Worm (Caenorhabditis elegans) whole organism, L4 larva: Measurements from ENCODE around the gene T04H1.5.

Experiments
- F10B5.3 ChIP-seq: sonication (generic microtip); optimal IDR thresholded peaks from 2 replicates; lab custom pipeline; 2016; ENCODE audit warnings: mild to moderate bottlenecking, missing genetic modification characterization, missing compliant biosample characterization
- F44E2.7 ChIP-seq: fragments of 200-800 bp; sonication (Bioruptor generic); IDR thresholded peaks from 2 replicates; pipeline ENCODE4 v2.1.2; 2022; ENCODE audit warnings: missing genetic modification characterization, missing compliant biosample characterization
- F49E8.2 ChIP-seq: sonication (generic microtip); optimal IDR thresholded peaks from 2 replicates; lab custom pipeline; 2016; ENCODE audit warnings: missing compliant biosample characterization, mild to moderate bottlenecking, missing genetic modification characterization, borderline replicate concordance
- aha-1 ChIP-seq: fragments of 150-350 bp; peaks from one replicate; lab custom pipeline; 2014; ENCODE audit warnings: missing biosample characterization, missing genetic modification characterization
- arid-1 ChIP-seq: fragments of 200-800 bp; sonication (Bioruptor generic); conservative IDR thresholded peaks from 2 replicates; pipeline ENCODE4 v1.3.6; 2022; ENCODE audit warnings: missing genetic modification reagents, missing genetic modification characterization, missing compliant biosample characterization
- ceh-20 ChIP-seq: fragments of 200-800 bp; sonication (Bioruptor generic); IDR thresholded peaks from 2 replicates; pipeline ENCODE4 v1.3.6; 2022; ENCODE audit warnings: missing genetic modification reagents, missing genetic modification characterization, missing compliant biosample characterization
- ceh-62 ChIP-seq: sonication (generic microtip); optimal IDR thresholded peaks from 2 replicates; lab custom pipeline; 2017; ENCODE audit warnings: missing biosample characterization, missing genetic modification characterization
- ceh-82 ChIP-seq: sonication (generic microtip); optimal IDR thresholded peaks from 2 replicates; lab custom pipeline; 2017; ENCODE audit warnings: missing biosample characterization, missing genetic modification characterization
- ces-1 ChIP-seq: fragments of 150-350 bp; sonication (generic microtip); optimal IDR thresholded peaks from 4 replicates; lab custom pipeline; 2014; ENCODE audit warnings: missing biosample characterization, missing genetic modification reagents, missing genetic modification characterization
- ctbp-1 ChIP-seq: fragments of 200-800 bp; sonication (Bioruptor generic); IDR thresholded peaks from 2 replicates; pipeline ENCODE4 v1.3.6; 2022; ENCODE audit warnings: missing genetic modification reagents, missing genetic modification characterization, missing compliant biosample characterization
- daf-12 ChIP-seq: fragments of 150-350 bp; optimal IDR thresholded peaks from 2 replicates; lab custom pipeline; 2014; ENCODE audit warnings: missing biosample characterization, missing genetic modification reagents, missing genetic modification characterization
- daf-16 ChIP-seq, 3 experiments: sonication (generic microtip); optimal IDR thresholded peaks; 2 replicates each; lab custom pipeline; 2016 to 2017; ENCODE audit warnings: missing genetic modification characterization in 3 of 3, missing genetic modification reagents in 3 of 3, mild to moderate bottlenecking in 2 of 3, missing compliant biosample characterization in 2 of 3, missing biosample characterization in 1 of 3, moderate library complexity in 1 of 3
- dmd-6 ChIP-seq: fragments of 200-800 bp; sonication (Bioruptor generic); IDR thresholded peaks from 2 replicates; pipeline ENCODE4 v1.3.6; 2022; ENCODE audit warnings: missing genetic modification reagents, missing genetic modification characterization, missing compliant biosample characterization
- dpl-1 ChIP-seq: fragments of 150-350 bp; optimal IDR thresholded peaks from 2 replicates; lab custom pipeline; 2014; ENCODE audit warnings: missing biosample characterization, missing genetic modification reagents, missing genetic modification characterization
- dve-1 ChIP-seq: sonication (generic microtip); optimal IDR thresholded peaks from 2 replicates; lab custom pipeline; 2017; ENCODE audit warnings: antibody characterized with exemption, mild to moderate bottlenecking, missing genetic modification characterization, missing compliant biosample characterization; ENCODE audit not compliant: insufficient read depth
- egl-27 ChIP-seq: sonication (generic microtip); optimal IDR thresholded peaks from 3 replicates; lab custom pipeline; 2017; ENCODE audit warnings: missing biosample characterization, missing genetic modification reagents, missing genetic modification characterization
- fos-1 ChIP-seq: fragments of 150-350 bp; optimal IDR thresholded peaks from 2 replicates; lab custom pipeline; 2014; ENCODE audit warnings: missing biosample characterization, missing genetic modification characterization
- gei-8 ChIP-seq: fragments of 200-800 bp; sonication (Bioruptor generic); optimal IDR thresholded peaks from 2 replicates; lab custom pipeline; 2018; ENCODE audit warnings: mild to moderate bottlenecking, missing genetic modification characterization, missing compliant biosample characterization
- hif-1 ChIP-seq, 2 experiments: sonication (generic microtip); optimal IDR thresholded peaks; 2 replicates each; lab custom pipeline; 2016 to 2017; ENCODE audit warnings: missing compliant biosample characterization in 2 of 2, missing genetic modification characterization in 2 of 2, missing genetic modification reagents in 2 of 2, missing genotype in 2 of 2, mild to moderate bottlenecking in 1 of 2
- hlh-11 ChIP-seq: fragments of 200-800 bp; sonication (Bioruptor generic); optimal IDR thresholded peaks from 2 replicates; lab custom pipeline; 2018; ENCODE audit warnings: mild to moderate bottlenecking, missing genetic modification characterization, missing compliant biosample characterization
- hmg-1.1 ChIP-seq: fragments of 200-800 bp; sonication (Bioruptor generic); IDR thresholded peaks from 2 replicates; pipeline ENCODE4 v1.3.6; 2022; ENCODE audit warnings: missing genetic modification reagents, missing genetic modification characterization, missing compliant biosample characterization
- lin-13 ChIP-seq: fragments of 150-350 bp; optimal IDR thresholded peaks from 2 replicates; lab custom pipeline; 2014; ENCODE audit warnings: missing biosample characterization, missing genetic modification reagents, missing genetic modification characterization
- lin-29 ChIP-seq: fragments of 200-800 bp; sonication (Bioruptor generic); IDR thresholded peaks from 2 replicates; pipeline ENCODE4 v1.3.6; 2022; ENCODE audit warnings: missing genetic modification reagents, missing genetic modification characterization, missing compliant biosample characterization
- mes-2 ChIP-seq: sonication (generic microtip); optimal IDR thresholded peaks from 2 replicates; lab custom pipeline; 2016; ENCODE audit warnings: missing genotype, mild to moderate bottlenecking, missing genetic modification characterization, missing compliant biosample characterization; ENCODE audit not compliant: poor library complexity, severe bottlenecking
- nhr-10 ChIP-seq: fragments of 150-350 bp; optimal IDR thresholded peaks from 2 replicates; lab custom pipeline; 2014; ENCODE audit warnings: missing biosample characterization, missing genetic modification characterization
- nhr-28 ChIP-seq: fragments of 150-350 bp; optimal IDR thresholded peaks from 2 replicates; lab custom pipeline; 2014; ENCODE audit warnings: missing biosample characterization, missing genetic modification characterization
- nhr-41 ChIP-seq: fragments of 200-800 bp; sonication (Bioruptor generic); IDR thresholded peaks from 2 replicates; pipeline ENCODE4 v1.3.6; 2022; ENCODE audit warnings: missing genetic modification reagents, missing genetic modification characterization, missing compliant biosample characterization
- nhr-42 ChIP-seq: fragments of 200-800 bp; sonication (Bioruptor generic); IDR thresholded peaks from 2 replicates; pipeline ENCODE4 v1.3.6; 2022; ENCODE audit warnings: missing genetic modification characterization, missing compliant biosample characterization
- nhr-48 ChIP-seq: sonication (generic microtip); optimal IDR thresholded peaks from 2 replicates; lab custom pipeline; 2016; ENCODE audit warnings: mild to moderate bottlenecking, missing genetic modification characterization, missing compliant biosample characterization
- nhr-6 ChIP-seq: fragments of 150-350 bp; optimal IDR thresholded peaks from 2 replicates; lab custom pipeline; 2014; ENCODE audit warnings: missing biosample characterization, missing genetic modification characterization
- nhr-77 ChIP-seq: fragments of 150-350 bp; optimal IDR thresholded peaks from 2 replicates; lab custom pipeline; 2014; ENCODE audit warnings: missing biosample characterization, missing genetic modification characterization
- pha-4 ChIP-seq, 2 experiments: fragments of 150-350 bp in 1 of 2; fragments of 200-800 bp in 1 of 2; sonication (Bioruptor generic) in 1 of 2; IDR thresholded peaks in 1 of 2; optimal IDR thresholded peaks in 1 of 2; 2 replicates each; pipeline versions ENCODE4 v1.3.6 to Lab custom; 2014 to 2022; ENCODE audit warnings: missing genetic modification characterization in 2 of 2, missing genetic modification reagents in 2 of 2, missing biosample characterization in 1 of 2, missing compliant biosample characterization in 1 of 2
- pqm-1 ChIP-seq: sonication (generic microtip); optimal IDR thresholded peaks from 2 replicates; lab custom pipeline; 2017; ENCODE audit warnings: missing biosample characterization, missing genetic modification characterization
- skn-1 ChIP-seq: fragments of 150-350 bp; optimal IDR thresholded peaks from 2 replicates; lab custom pipeline; 2014; ENCODE audit warnings: missing biosample characterization, missing genetic modification characterization
- snpc-1.2 ChIP-seq: fragments of 200-800 bp; sonication (Bioruptor generic); IDR thresholded peaks from 2 replicates; pipeline ENCODE4 v1.3.6; 2022; ENCODE audit warnings: missing genetic modification reagents, missing genetic modification characterization, missing compliant biosample characterization
- spr-1 ChIP-seq: sonication (generic microtip); optimal IDR thresholded peaks from 2 replicates; lab custom pipeline; 2016; ENCODE audit warnings: mild to moderate bottlenecking, missing genetic modification characterization, missing compliant biosample characterization
- tag-97 ChIP-seq: fragments of 200-800 bp; sonication (Bioruptor generic); IDR thresholded peaks from 2 replicates; pipeline ENCODE4 v1.3.6; 2022; ENCODE audit warnings: missing genetic modification characterization, missing compliant biosample characterization
- unc-62 ChIP-seq, 3 experiments: fragments of 150-350 bp in 1 of 3; sonication (generic microtip); optimal IDR thresholded peaks in 2 of 3; peaks in 1 of 3; 1 replicate in 1 of 3; 2 replicates in 2 of 3; lab custom pipeline; 2014 to 2017; ENCODE audit warnings: missing biosample characterization in 3 of 3, missing genetic modification characterization in 3 of 3, missing genetic modification reagents in 3 of 3, missing genotype in 1 of 3
- zip-2 ChIP-seq: fragments of 150-350 bp; optimal IDR thresholded peaks from 2 replicates; lab custom pipeline; 2014; ENCODE audit warnings: missing biosample characterization, missing genetic modification characterization
- ztf-11 ChIP-seq: fragments of 150-350 bp; optimal IDR thresholded peaks from 2 replicates; lab custom pipeline; 2014; ENCODE audit warnings: missing biosample characterization, missing genetic modification characterization
- ztf-7 ChIP-seq: fragments of 150-350 bp; optimal IDR thresholded peaks from 2 replicates; lab custom pipeline; 2014; ENCODE audit warnings: missing biosample characterization, missing genetic modification characterization

The T04H1.5 gene

DNA sequence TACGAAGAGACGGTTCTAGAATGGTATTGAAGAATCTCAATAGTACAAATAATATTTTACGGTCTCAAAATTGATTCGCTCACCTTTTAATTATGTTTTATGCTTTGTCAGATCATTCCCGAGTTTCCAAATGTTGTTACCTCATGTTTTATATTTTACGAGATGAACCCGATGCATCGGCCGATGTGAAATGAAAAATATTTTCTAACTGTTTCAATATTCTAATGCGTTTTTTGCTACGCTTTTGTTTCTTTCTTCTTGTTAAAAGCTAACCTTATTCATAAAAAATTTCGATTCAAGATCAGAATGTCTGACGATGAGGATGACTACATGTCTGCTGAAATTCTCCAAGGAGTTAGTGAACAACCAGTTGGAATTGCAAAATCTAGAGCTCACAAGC is at the start of gene T04H1.5:
T04H1.5 (plus strand) TSS at position 301 of the 400 bp plus-strand sequence.
- TF ChIP-seq lin-13 (GFP tag; lab: Kevin White, UChicago) (no peak), ztf-11 (no peak), unc-62 (GFP tag; optimal IDR thresholded peaks at IDR 0.05 in 1 of 2; lab: Kevin White, UChicago) (no peak), unc-62 (tag; optimal IDR thresholded peaks at IDR 0.05; lab: Kevin White, UChicago) (no peak), ces-1 (GFP tag; lab: Kevin White, UChicago) (no peak), nhr-42 (GFP tag; lab: Robert Waterston, UW) (no peak), zip-2 (tag; lab: Kevin White, UChicago) (no peak), nhr-48 (tag; lab: Kevin White, UChicago) (no peak), egl-27 (tag; lab: Kevin White, UChicago) (no peak), mes-2 (tag; lab: Kevin White, UChicago) (no peak), nhr-77 (tag; lab: Kevin White, UChicago) (no peak), F49E8.2 (tag; lab: Kevin White, UChicago) (no peak), nhr-6 (no peak)
- TF ChIP-seq, all 104 proteins: peak for 0

DNA sequence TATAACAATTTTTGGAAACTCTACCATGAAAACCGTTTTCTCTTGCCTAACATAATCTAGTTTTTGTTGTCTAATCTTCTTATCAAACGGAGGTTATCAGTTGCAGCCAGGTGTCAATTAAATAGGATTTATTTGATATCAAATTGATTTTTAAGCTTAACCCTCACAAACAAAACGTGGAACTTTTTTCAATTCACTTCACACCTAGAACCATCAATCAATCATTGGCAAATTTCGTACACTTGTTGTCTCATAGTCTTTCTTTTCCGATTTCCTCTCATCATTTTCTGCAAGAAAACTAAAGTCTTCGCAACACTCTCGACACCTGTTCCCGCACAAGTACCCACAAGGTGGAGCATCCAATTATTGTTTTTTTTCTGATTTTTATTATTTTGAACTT is 42.5 kb upstream of the T04H1.5 start:
- no peak for TF ChIP-seq F44E2.7 (GFP tag; lab: Robert Waterston, UW)
- TF ChIP-seq daf-16 (GFP tag; optimal IDR thresholded peaks at IDR 0.05; lab: Kevin White, UChicago): peak in 1 of 2 experiments; percentile 65
- no peak for TF ChIP-seq daf-16 (tag; optimal IDR thresholded peaks at IDR 0.05; lab: Kevin White, UChicago)
- TF ChIP-seq hif-1 (tag; optimal IDR thresholded peaks at IDR 0.05; lab: Kevin White, UChicago): no peak
- TF ChIP-seq unc-62 (GFP tag; optimal IDR thresholded peaks at IDR 0.05 in 1 of 2; lab: Kevin White, UChicago): peak in 1 of 2 experiments; percentile 58
- TF ChIP-seq unc-62 (tag; optimal IDR thresholded peaks at IDR 0.05; lab: Kevin White, UChicago): no peak
- TF ChIP-seq skn-1 (tag; lab: Kevin White, UChicago): no peak
- TF ChIP-seq pha-4 (GFP tag; IDR thresholded peaks at IDR 0.05; lab: Robert Waterston, UW): no peak
- no peak for TF ChIP-seq pha-4 (tag; optimal IDR thresholded peaks at IDR 0.05; lab: Kevin White, UChicago)
- no peak for TF ChIP-seq F10B5.3
- no peak for TF ChIP-seq ceh-82
- TF ChIP-seq daf-12 (tag; lab: Kevin White, UChicago): no peak
- TF ChIP-seq F49E8.2 (tag; lab: Kevin White, UChicago): no peak
- TF ChIP-seq pqm-1 (tag; lab: Kevin White, UChicago): peak; percentile 3
- TF ChIP-seq nhr-41 (GFP tag; lab: Robert Waterston, UW): no peak
- TF ChIP-seq dmd-6 (GFP tag; lab: Robert Waterston, UW): peak; percentile 87
- peak; percentile 15 for TF ChIP-seq dve-1
- TF ChIP-seq arid-1: no peak
- TF ChIP-seq nhr-10 (tag; lab: Kevin White, UChicago): no peak
- TF ChIP-seq dpl-1 (GFP tag; lab: Kevin White, UChicago): no peak
- no peak for TF ChIP-seq lin-13 (GFP tag; lab: Kevin White, UChicago)

DNA sequence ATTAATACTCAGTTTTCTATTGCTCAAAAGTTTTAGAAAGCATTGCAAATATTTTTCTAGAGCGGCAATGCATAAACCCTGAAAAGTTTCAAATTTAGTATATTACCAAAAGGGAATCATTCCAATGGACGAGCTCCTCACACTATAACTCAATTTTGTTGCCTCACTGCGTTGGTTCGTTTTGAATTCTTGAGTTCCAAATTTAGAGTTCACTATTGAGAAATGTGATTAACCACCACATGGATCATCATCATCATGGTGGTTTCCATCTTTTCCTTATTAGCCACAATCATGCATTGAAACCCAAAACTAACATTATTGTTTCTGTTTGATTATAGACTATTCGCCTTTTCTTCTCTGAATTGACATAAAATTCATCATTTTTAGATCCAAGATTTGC is 41.2 kb upstream of the T04H1.5 start:
- TF ChIP-seq ztf-7 (tag; lab: Kevin White, UChicago) (no peak), ces-1 (GFP tag; lab: Kevin White, UChicago) (peak; percentile 34)
- TF ChIP-seq, all 104 proteins: peak for 1

DNA sequence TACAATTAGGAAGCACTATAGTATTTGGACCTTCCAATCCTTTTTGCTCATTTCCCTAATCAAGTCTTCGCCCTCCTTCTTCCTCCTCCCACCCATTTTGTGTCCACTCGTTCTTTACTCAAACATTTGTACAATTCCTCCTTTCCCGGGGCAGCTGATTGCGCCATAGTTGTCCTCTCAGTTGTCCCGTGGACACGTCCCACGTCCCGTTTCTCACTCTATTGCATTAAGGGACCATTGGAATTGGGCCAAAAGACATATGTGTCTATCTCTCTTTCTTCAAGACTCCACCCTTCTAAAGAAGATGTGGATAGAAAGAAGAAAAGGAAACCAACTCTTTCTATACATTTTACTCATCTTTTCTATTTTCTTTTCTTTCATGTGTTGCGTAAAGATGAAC is 40.1 kb upstream of the T04H1.5 start:
- TF ChIP-seq aha-1 (tag; lab: Kevin White, UChicago): peak; percentile 78
- TF ChIP-seq ces-1 (GFP tag; lab: Kevin White, UChicago): peak; percentile 21
- TF ChIP-seq dmd-6 (GFP tag; lab: Robert Waterston, UW): no peak

DNA sequence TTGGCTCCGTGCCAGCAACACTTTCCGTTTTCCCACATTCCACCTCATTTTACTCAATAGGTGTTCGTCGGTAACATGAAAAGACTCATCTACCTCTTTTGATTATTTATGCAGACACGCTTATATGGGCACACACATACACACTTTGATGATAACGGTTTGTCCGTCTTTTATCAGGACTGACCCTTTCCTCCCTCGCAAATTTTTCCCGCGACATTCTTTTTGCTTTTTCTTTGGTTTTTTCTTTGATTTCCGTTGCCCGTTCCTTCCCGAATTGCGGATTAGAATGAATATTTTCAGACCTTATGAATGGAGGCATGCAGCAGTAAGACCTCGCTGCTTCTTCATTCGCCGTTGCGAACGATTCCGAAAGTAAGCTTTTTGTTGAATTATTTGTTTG is 38.1 kb upstream of the T04H1.5 start, which contains the start of gene vab-8:
vab-8 (plus strand) TSS at position 301 of the 400 bp plus-strand sequence.
- TF ChIP-seq nhr-42 (GFP tag; lab: Robert Waterston, UW) (no peak), hmg-1.1 (GFP tag; lab: Robert Waterston, UW) (no peak), ceh-62 (tag; lab: Kevin White, UChicago) (no peak), spr-1 (tag; lab: Kevin White, UChicago) (no peak), fos-1 (tag; lab: Kevin White, UChicago) (no peak), tag-97 (GFP tag; lab: Robert Waterston, UW) (no peak), nhr-10 (tag; lab: Kevin White, UChicago) (no peak), nhr-28 (tag; lab: Kevin White, UChicago) (peak; percentile 46), ceh-20 (GFP tag; lab: Robert Waterston, UW) (no peak), F49E8.2 (tag; lab: Kevin White, UChicago) (no peak), gei-8 (GFP tag; lab: Kevin White, UChicago) (no peak), hlh-11 (tag; lab: Kevin White, UChicago) (peak; percentile 7), F44E2.7 (GFP tag; lab: Robert Waterston, UW) (no peak), ctbp-1 (no peak), lin-29 (no peak), zip-2 (tag; lab: Kevin White, UChicago) (no peak), snpc-1.2 (GFP tag; lab: Robert Waterston, UW) (no peak), daf-16 (GFP tag; optimal IDR thresholded peaks at IDR 0.05; lab: Kevin White, UChicago) (no peak), daf-16 (tag; optimal IDR thresholded peaks at IDR 0.05; lab: Kevin White, UChicago) (no peak)
